Worm (Caenorhabditis elegans): ENCODE data around the gene pcm-1.

The pcm-1 gene

DNA sequence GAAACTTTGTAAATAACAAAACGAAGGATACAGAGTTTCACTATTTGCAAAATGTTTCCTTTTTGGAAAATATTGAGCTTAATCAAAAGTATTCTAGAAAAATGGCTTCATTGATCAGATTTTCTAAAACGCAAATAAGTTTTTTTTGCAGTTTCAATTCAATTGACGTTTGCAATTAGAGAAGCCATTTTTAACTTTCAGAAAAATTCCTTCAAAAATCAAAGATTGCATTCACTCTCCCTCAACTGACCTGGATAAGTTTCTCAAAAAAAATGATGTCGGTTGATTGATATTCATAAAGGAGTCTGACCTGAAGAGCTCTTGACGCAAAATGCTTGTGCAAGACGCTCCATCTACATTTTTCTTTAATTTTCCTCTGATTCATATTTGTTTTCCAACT is 10.0 kb upstream of the pcm-1 start:
- TF ChIP-seq ZK185.1 (tag; optimal IDR thresholded peaks at IDR 0.05; ENCODE audit: poor library complexity, severe bottlenecking): no peak
- no peak for TF ChIP-seq ceh-91 (GFP tag; IDR thresholded peaks at IDR 0.05)
- no peak for TF ChIP-seq dox-1 (GFP tag; IDR thresholded peaks at IDR 0.05)
- no peak for TF ChIP-seq nhr-179 (tag; optimal IDR thresholded peaks at IDR 0.05)
- TF ChIP-seq T07F8.4 (tag; optimal IDR thresholded peaks at IDR 0.05): no peak
- no peak for TF ChIP-seq dpff-1 (tag; optimal IDR thresholded peaks at IDR 0.05)
- no peak for TF ChIP-seq attf-3 (GFP tag; conservative IDR thresholded peaks at IDR 0.05)
- TF ChIP-seq F37B4.10 (GFP tag; IDR thresholded peaks at IDR 0.05): no peak
- no peak for TF ChIP-seq him-1 (tag; optimal IDR thresholded peaks at IDR 0.05)
- TF ChIP-seq lag-1 (GFP tag; IDR thresholded peaks at IDR 0.05): no peak
- TF ChIP-seq attf-5 (GFP tag; optimal IDR thresholded peaks at IDR 0.05): no peak
- TF ChIP-seq unc-130 (GFP tag; optimal IDR thresholded peaks at IDR 0.05): no peak
- TF ChIP-seq T26A5.8 (tag; optimal IDR thresholded peaks at IDR 0.05): no peak
- no peak for TF ChIP-seq ceh-79 (tag; optimal IDR thresholded peaks at IDR 0.05)

DNA sequence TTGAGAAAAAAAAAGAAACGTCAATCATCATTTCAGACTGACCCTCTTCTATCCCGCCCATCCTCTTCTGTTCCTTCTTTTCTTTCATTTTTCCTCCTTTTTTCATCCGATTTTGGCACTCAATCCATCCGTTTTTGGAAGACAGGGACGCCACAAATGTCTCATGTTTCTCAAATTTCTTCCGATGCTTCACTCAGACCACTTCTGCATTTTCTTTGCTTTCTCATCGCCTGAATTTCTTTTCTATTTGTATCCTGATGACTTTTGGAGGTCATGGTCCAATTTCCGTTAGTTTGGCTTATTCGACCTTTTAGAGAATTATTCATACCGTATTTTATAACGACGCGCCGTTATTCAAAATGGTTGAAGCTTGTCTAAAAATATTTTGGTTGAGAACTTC is 8.9 kb upstream of the pcm-1 start:
- TF ChIP-seq mxl-1 (tag; optimal IDR thresholded peaks at IDR 0.05) (no peak), snpc-3.4 (tag; optimal IDR thresholded peaks at IDR 0.05) (no peak), sea-2 (GFP tag; IDR thresholded peaks at IDR 0.05) (no peak), ztf-22 (GFP tag; optimal IDR thresholded peaks at IDR 0.05) (no peak), rcor-1 (GFP tag; IDR thresholded peaks at IDR 0.05) (no peak), let-607 (tag; optimal IDR thresholded peaks at IDR 0.05) (no peak), cebp-2 (GFP tag; IDR thresholded peaks at IDR 0.05) (no peak), Y67H2A.10 (GFP tag; conservative IDR thresholded peaks at IDR 0.05) (no peak), K12H6.12 (tag; optimal IDR thresholded peaks at IDR 0.05) (no peak), pha-4 (tag; optimal IDR thresholded peaks at IDR 0.05) (no peak), let-526 (GFP tag; IDR thresholded peaks at IDR 0.05) (no peak)

DNA sequence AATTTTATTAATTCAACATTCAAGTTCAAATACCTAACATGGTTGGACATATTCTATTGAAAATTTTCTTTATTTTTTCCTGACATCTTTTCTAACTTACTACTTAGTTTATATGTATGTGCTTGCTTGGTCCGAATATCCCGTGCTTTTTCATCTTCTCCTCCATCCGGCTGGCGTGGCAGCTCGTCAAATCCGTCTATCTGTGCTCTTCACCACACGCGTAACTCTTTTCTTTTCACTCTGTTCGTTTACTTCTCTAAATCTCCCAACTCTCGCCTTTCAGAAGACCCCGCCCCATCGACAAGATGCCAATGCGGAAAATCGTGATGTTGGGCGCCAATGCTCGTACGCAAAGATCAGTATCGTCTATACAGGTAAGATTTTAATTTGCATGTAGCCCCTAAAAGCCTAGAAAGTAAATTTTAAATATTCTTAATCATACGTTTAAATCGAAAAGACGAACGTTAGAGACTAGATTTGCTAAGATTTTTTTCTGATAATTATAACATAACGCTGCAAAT is 1.0 kb upstream of the pcm-1 start:
- TF ChIP-seq lin-35 (GFP tag; optimal IDR thresholded peaks at IDR 0.05) (peak in 1 of 3 experiments; percentile 18), K12H6.12 (tag; optimal IDR thresholded peaks at IDR 0.05) (peak; percentile 13), lir-1 (GFP tag; conservative IDR thresholded peaks at IDR 0.05) (no peak), ztf-3 (GFP tag; optimal IDR thresholded peaks at IDR 0.05) (no peak), atf-7 (tag; optimal IDR thresholded peaks at IDR 0.05) (no peak), hlh-12 (tag; optimal IDR thresholded peaks at IDR 0.05) (no peak), ekl-4 (GFP tag; IDR thresholded peaks at IDR 0.05) (no peak), aptf-3 (GFP tag; IDR thresholded peaks at IDR 0.05) (no peak)

DNA sequence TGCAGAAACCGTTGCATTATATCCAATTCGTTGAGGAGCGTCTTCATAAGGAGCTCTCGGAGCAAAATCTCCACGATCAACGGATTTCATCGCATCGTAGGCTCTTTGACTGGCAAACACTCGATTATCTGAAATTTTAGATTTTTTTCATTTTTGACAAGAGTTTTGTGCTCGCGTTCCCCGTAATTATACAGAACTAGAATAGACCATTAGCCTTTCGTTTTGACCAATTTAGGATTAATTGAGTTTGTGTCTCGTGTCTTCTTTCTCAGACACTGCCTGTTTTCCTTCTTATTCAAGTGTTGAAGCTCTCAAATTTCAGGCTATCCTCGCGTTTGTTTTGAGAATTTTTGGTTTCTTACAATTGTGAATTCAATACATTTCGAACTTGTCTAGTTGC is 590 bp downstream of the pcm-1 start:
- TF ChIP-seq mel-28 (tag; optimal IDR thresholded peaks at IDR 0.05; ENCODE audit: borderline replicate concordance) (no peak), T26A5.8 (tag; optimal IDR thresholded peaks at IDR 0.05) (no peak), nhr-179 (tag; optimal IDR thresholded peaks at IDR 0.05) (no peak), dpff-1 (tag; optimal IDR thresholded peaks at IDR 0.05) (no peak), Y95B8A.8 (GFP tag; IDR thresholded peaks at IDR 0.05) (no peak), ceh-79 (tag; optimal IDR thresholded peaks at IDR 0.05) (no peak), bed-2 (GFP tag; IDR thresholded peaks at IDR 0.05) (no peak), madf-3 (GFP tag; IDR thresholded peaks at IDR 0.05) (no peak), xnd-1 (tag; optimal IDR thresholded peaks at IDR 0.05) (no peak), lir-1 (GFP tag; conservative IDR thresholded peaks at IDR 0.05) (no peak), him-1 (tag; optimal IDR thresholded peaks at IDR 0.05) (no peak), sea-2 (GFP tag; IDR thresholded peaks at IDR 0.05) (no peak), F10E7.11 (tag; optimal IDR thresholded peaks at IDR 0.05) (no peak), egl-18 (GFP tag; IDR thresholded peaks at IDR 0.05) (no peak)

All from whole organism, young adult.